Worm (Caenorhabditis elegans): ENCODE data around the gene tftc-1.

Gene tftc-1

DNA sequence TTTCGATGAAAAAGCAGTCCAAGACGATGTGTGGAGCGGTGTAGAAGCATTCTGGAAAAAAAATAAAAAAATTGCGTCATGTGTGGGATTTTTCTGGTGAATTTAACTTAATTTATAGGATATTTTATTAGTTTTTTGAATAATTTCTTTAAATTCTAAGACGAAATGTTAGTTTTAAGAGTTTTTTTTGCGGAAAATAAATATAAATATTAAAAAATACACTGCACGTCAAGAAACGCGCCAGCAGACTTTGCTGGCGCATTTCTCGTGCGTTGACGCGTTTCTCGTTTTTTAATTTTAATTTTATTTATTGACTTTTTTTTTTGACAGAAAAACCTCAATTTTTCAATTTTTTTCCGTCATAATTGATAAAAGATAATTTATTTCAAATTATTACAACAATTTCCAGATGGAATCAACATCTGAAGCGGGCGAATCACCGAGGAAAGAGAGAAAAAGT, at the start of gene tftc-1, which contains the start of gene ppgn-1:
Gene tftc-1 (plus strand): TSS at position 410 of the 460 bp plus-strand sequence.
Gene ppgn-1 (minus strand): TSS at position 51 of the 460 bp plus-strand sequence.
- TF ChIP-seq him-1 (tag; optimal IDR thresholded peaks at IDR 0.05) (no peak), W03F9.2 (tag; optimal IDR thresholded peaks at IDR 0.05) (peak; percentile 63)

DNA sequence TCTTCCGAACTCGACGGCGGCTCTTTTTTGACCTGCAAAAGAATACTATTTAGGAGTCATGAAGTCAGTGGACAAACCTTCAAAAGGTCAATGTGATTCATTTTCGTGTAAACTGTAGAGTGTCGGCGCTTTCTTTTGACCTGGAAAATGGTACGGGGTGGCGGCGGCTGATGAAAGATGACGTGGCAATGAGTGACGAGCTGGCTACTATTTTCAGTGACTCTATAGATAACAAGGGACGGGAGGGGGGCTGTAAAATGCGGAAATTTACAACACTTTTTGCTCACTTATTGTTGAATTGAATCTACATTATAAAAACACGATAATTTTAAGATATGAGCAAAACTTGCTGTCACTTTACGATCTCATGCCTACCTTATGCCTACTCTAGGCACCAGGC, 48.9 kb upstream of the tftc-1 start, which contains the start of gene lin-1:
Gene lin-1 (minus strand): TSS at position 101 of the 400 bp plus-strand sequence.
- TF ChIP-seq dao-5 (tag; optimal IDR thresholded peaks at IDR 0.05) (no peak), W03F9.2 (tag; optimal IDR thresholded peaks at IDR 0.05) (no peak), him-1 (tag; optimal IDR thresholded peaks at IDR 0.05) (no peak)

ce11 chrIV:2306447-2306846, 42.6 kb upstream of the tftc-1 start, which contains the start of gene mksr-2:
Gene mksr-2 (minus strand): TSS chrIV:2306547.
- TF ChIP-seq him-1 (tag; optimal IDR thresholded peaks at IDR 0.05) = no peak
- no peak for TF ChIP-seq dao-5 (tag; optimal IDR thresholded peaks at IDR 0.05)
- TF ChIP-seq W03F9.2 (tag; optimal IDR thresholded peaks at IDR 0.05) = no peak

- TF ChIP-seq W03F9.2 (tag; optimal IDR thresholded peaks at IDR 0.05) = no peak
- no peak for TF ChIP-seq dao-5 (tag; optimal IDR thresholded peaks at IDR 0.05)
- no peak for TF ChIP-seq him-1 (tag; optimal IDR thresholded peaks at IDR 0.05)
Observed at ce11 chrIV:2307374-2307773, 41.7 kb upstream of the tftc-1 start.

DNA sequence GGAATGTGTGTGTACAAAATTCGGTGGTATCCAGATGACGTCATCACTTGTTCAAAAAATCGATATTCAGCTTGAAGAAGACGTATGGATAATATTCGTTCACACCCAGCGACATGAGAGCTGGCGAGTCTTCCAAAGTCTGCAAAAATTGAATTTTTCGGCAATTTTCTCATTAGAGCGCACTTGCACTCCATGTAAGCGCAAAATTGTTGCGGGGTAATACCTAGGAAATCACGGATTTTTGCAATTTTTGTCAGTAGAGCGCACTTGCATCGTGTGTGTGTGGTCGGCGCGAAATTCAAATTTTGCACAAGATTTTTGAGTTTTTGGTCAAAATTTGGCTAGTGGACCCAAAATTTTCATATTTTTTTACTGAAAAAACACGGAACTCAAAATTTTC, 40.9 kb upstream of the tftc-1 start:
- TF ChIP-seq W03F9.2 (tag; optimal IDR thresholded peaks at IDR 0.05) (no peak), him-1 (tag; optimal IDR thresholded peaks at IDR 0.05) (no peak), dao-5 (tag; optimal IDR thresholded peaks at IDR 0.05) (no peak)

- TF ChIP-seq him-1 (tag; optimal IDR thresholded peaks at IDR 0.05) (no peak), W03F9.2 (tag; optimal IDR thresholded peaks at IDR 0.05) (no peak), dao-5 (tag; optimal IDR thresholded peaks at IDR 0.05) (no peak)
Observed at ce11 chrIV:2311554-2311953, 37.5 kb upstream of the tftc-1 start.

ce11 chrIV:2313721-2314683, 35.1 kb upstream of the tftc-1 start, which contains the start of gene vha-11:
Gene vha-11 (minus strand): TSS chrIV:2314567.
- no peak for TF ChIP-seq him-1 (tag; optimal IDR thresholded peaks at IDR 0.05)
- TF ChIP-seq dao-5 (tag; optimal IDR thresholded peaks at IDR 0.05) = no peak
- no peak for TF ChIP-seq W03F9.2 (tag; optimal IDR thresholded peaks at IDR 0.05)

DNA sequence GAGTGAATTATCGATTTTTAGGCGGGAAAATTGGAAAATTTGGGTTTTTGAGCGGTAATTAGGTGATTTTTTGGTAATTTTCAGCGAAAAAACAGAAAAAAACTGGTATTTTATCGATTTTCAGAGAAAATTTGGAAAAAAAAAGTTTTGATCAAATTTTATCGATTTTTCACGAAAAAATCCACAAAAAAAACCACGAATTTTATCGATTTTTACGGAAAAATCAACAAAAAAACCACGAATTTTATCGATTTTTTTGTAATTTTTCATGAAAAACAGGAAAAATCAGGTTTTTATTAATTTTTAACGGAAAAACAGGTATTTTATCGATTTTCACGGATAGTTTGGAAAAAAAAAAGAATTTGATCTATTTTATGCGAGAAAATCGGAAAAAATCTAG, 34.2 kb upstream of the tftc-1 start:
- TF ChIP-seq W03F9.2 (tag; optimal IDR thresholded peaks at IDR 0.05) = no peak
- no peak for TF ChIP-seq him-1 (tag; optimal IDR thresholded peaks at IDR 0.05)
- TF ChIP-seq dao-5 (tag; optimal IDR thresholded peaks at IDR 0.05) = no peak

DNA sequence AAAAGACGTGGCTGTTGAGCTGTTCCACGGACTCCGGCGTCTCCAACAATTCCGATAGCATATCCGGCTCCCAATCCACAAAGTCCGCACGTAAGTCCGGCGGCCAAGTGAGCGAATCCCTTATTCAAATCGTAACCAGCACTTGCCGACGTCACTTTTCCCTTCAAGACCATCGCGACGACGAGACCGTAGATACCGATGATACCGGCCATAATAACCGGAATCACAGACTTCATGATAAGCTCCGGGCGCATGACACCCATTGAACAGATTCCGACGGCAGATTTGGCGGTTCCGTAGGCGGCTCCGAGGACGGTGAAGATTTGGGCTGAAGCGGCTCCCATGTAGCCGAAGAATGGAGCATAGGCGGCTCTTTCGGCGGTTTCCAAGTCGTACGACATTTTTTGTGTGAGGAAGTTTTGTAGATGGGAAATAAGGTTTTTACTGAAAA, 33.5 kb upstream of the tftc-1 start, which contains the start of gene vha-3:
Gene vha-3 (minus strand): TSS at position 401 of the 451 bp plus-strand sequence.
- TF ChIP-seq dao-5 (tag; optimal IDR thresholded peaks at IDR 0.05) (no peak), W03F9.2 (tag; optimal IDR thresholded peaks at IDR 0.05) (no peak), him-1 (tag; optimal IDR thresholded peaks at IDR 0.05) (no peak)

DNA sequence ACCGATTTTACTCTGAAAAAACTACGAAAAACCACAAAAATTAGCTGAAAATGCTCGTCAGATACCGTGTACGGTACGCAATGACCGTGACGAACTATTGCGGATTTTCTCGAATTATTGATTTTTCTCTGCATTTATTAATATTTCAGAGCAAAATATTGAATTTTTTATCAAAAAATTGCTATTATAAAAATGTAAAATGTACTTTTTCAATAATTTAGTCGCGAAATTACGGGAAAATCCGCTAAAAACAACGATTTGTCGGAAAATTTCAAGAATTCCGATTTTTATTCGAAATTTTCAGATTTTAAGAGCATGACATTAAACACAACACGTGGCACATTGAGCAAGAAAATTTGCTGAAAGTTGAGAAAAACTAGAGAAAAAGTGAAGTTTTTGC, 32.8 kb upstream of the tftc-1 start, which contains the start of gene Y38F2AL.12:
Gene Y38F2AL.12 (plus strand): TSS at position 301 of the 400 bp plus-strand sequence.
- TF ChIP-seq him-1 (tag; optimal IDR thresholded peaks at IDR 0.05) (no peak), dao-5 (tag; optimal IDR thresholded peaks at IDR 0.05) (no peak), W03F9.2 (tag; optimal IDR thresholded peaks at IDR 0.05) (no peak)

ce11 chrIV:2316796-2317195, 32.3 kb upstream of the tftc-1 start:
- TF ChIP-seq W03F9.2 (tag; optimal IDR thresholded peaks at IDR 0.05) (no peak), him-1 (tag; optimal IDR thresholded peaks at IDR 0.05) (no peak), dao-5 (tag; optimal IDR thresholded peaks at IDR 0.05) (no peak)

ce11 chrIV:2320009-2320408, 29.1 kb upstream of the tftc-1 start:
- TF ChIP-seq W03F9.2 (tag; optimal IDR thresholded peaks at IDR 0.05) = no peak
- TF ChIP-seq him-1 (tag; optimal IDR thresholded peaks at IDR 0.05) = no peak
- no peak for TF ChIP-seq dao-5 (tag; optimal IDR thresholded peaks at IDR 0.05)

- TF ChIP-seq W03F9.2 (tag; optimal IDR thresholded peaks at IDR 0.05) (no peak), him-1 (tag; optimal IDR thresholded peaks at IDR 0.05) (no peak), dao-5 (tag; optimal IDR thresholded peaks at IDR 0.05) (no peak)
Observed at ce11 chrIV:2321546-2321945, 27.5 kb upstream of the tftc-1 start.

- no peak for TF ChIP-seq dao-5 (tag; optimal IDR thresholded peaks at IDR 0.05)
- TF ChIP-seq him-1 (tag; optimal IDR thresholded peaks at IDR 0.05) = no peak
- no peak for TF ChIP-seq W03F9.2 (tag; optimal IDR thresholded peaks at IDR 0.05)
Observed at ce11 chrIV:2322998-2323397, 26.1 kb upstream of the tftc-1 start, which contains the start of gene nsy-4. Gene nsy-4 (plus strand): TSS chrIV:2323271.

Measured in whole organism, L4/young adult.